Fruit fly (Drosophila melanogaster): ENCODE measurements around the gene CG13024.

CG13024 gene

DNA sequence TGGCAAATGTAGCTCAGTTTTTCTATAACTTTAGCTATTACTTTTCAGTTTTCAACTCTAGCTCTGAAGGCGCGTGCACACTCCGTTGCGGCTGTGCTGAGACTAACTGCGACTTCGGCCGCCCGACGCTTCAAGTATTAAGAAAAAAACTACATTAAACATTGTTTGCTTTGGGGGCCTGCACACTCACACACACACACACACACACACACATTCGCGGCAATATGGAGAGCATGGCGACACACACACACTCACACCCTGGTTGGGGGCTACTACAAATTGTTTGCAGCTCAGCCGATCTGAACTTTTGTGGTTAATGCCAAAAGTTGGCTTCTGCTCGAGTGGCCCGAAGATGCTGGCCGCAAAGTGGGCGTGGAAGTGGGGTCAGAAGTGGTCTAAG lies at the start of gene CG13024:
Gene CG13024 (minus strand): TSS at position 108 of the 400 bp plus-strand sequence.
- no peak for TF ChIP-seq CG7101 (tag; optimal IDR thresholded peaks at IDR 0.05)
- TF ChIP-seq CG14711 (tag; optimal IDR thresholded peaks at IDR 0.05): no peak
- TF ChIP-seq kay (GFP tag; ENCODE audit: borderline replicate concordance): no peak
- no peak for TF ChIP-seq CG12768 (GFP tag; optimal IDR thresholded peaks at IDR 0.05)
- TF ChIP-seq pad (GFP tag; optimal IDR thresholded peaks at IDR 0.05): no peak
- no peak for TF ChIP-seq bab1 (GFP tag; optimal IDR thresholded peaks at IDR 0.05)
- no peak for TF ChIP-seq tj (GFP tag; optimal IDR thresholded peaks at IDR 0.05)
- TF ChIP-seq toe (GFP tag; optimal IDR thresholded peaks at IDR 0.05): no peak
- TF ChIP-seq Mnt (GFP tag; optimal IDR thresholded peaks at IDR 0.05): no peak
- no peak for TF ChIP-seq Crg-1 (GFP tag; optimal IDR thresholded peaks at IDR 0.05)
- TF ChIP-seq cic (GFP tag; optimal IDR thresholded peaks at IDR 0.05): no peak
- no peak for TF ChIP-seq CG11617 (GFP tag; optimal IDR thresholded peaks at IDR 0.05)
- no peak for TF ChIP-seq Hr96 (GFP tag; optimal IDR thresholded peaks at IDR 0.05)
- TF ChIP-seq ovo (GFP tag; optimal IDR thresholded peaks at IDR 0.05): no peak

- TF ChIP-seq Clk (GFP tag; optimal IDR thresholded peaks at IDR 0.05) (no peak), Crg-1 (GFP tag; optimal IDR thresholded peaks at IDR 0.05) (no peak), Hr96 (GFP tag; optimal IDR thresholded peaks at IDR 0.05) (no peak), CG5204 (GFP tag; optimal IDR thresholded peaks at IDR 0.05) (no peak), tj (GFP tag; optimal IDR thresholded peaks at IDR 0.05) (no peak), CG14711 (tag; optimal IDR thresholded peaks at IDR 0.05) (no peak), CG12768 (GFP tag; optimal IDR thresholded peaks at IDR 0.05) (no peak), kay (GFP tag; ENCODE audit: borderline replicate concordance) (no peak), bab1 (GFP tag; optimal IDR thresholded peaks at IDR 0.05) (no peak), toe (GFP tag; optimal IDR thresholded peaks at IDR 0.05) (no peak), cnc (optimal IDR thresholded peaks at IDR 0.05) (no peak), Mnt (GFP tag; optimal IDR thresholded peaks at IDR 0.05) (no peak), CG11617 (GFP tag; optimal IDR thresholded peaks at IDR 0.05) (no peak), pad (GFP tag; optimal IDR thresholded peaks at IDR 0.05) (no peak), CG7101 (tag; optimal IDR thresholded peaks at IDR 0.05) (no peak), CG33017 (tag; optimal IDR thresholded peaks at IDR 0.05) (no peak), CG1620 (GFP tag; optimal IDR thresholded peaks at IDR 0.05) (no peak), ovo (GFP tag; optimal IDR thresholded peaks at IDR 0.05) (no peak), cic (GFP tag; optimal IDR thresholded peaks at IDR 0.05) (no peak)
Measured at dm6 chr3L:16876785-16877468, 48.1 kb upstream of the CG13024 start, which contains the start of gene CG32170. TSS of gene CG32170 (plus strand) at chr3L:16877309.

dm6 chr3L:16875959-16876358 lies 47.1 kb upstream of the CG13024 start:
- TF ChIP-seq cic (GFP tag; optimal IDR thresholded peaks at IDR 0.05) (no peak), CG7101 (tag; optimal IDR thresholded peaks at IDR 0.05) (no peak), kay (GFP tag; ENCODE audit: borderline replicate concordance) (no peak), Mnt (GFP tag; optimal IDR thresholded peaks at IDR 0.05) (no peak), CG14711 (tag; optimal IDR thresholded peaks at IDR 0.05) (no peak), CG7045 (GFP tag; optimal IDR thresholded peaks at IDR 0.05) (no peak), Hr96 (GFP tag; optimal IDR thresholded peaks at IDR 0.05) (no peak), tj (GFP tag; optimal IDR thresholded peaks at IDR 0.05) (no peak), pad (GFP tag; optimal IDR thresholded peaks at IDR 0.05) (no peak), CG5204 (GFP tag; optimal IDR thresholded peaks at IDR 0.05) (no peak), CG12768 (GFP tag; optimal IDR thresholded peaks at IDR 0.05) (no peak), bab1 (GFP tag; optimal IDR thresholded peaks at IDR 0.05) (no peak), CG11617 (GFP tag; optimal IDR thresholded peaks at IDR 0.05) (no peak), Crg-1 (GFP tag; optimal IDR thresholded peaks at IDR 0.05) (no peak), ovo (GFP tag; optimal IDR thresholded peaks at IDR 0.05) (no peak), CG33017 (tag; optimal IDR thresholded peaks at IDR 0.05) (no peak), toe (GFP tag; optimal IDR thresholded peaks at IDR 0.05) (no peak), CG1620 (GFP tag; optimal IDR thresholded peaks at IDR 0.05) (no peak)

DNA sequence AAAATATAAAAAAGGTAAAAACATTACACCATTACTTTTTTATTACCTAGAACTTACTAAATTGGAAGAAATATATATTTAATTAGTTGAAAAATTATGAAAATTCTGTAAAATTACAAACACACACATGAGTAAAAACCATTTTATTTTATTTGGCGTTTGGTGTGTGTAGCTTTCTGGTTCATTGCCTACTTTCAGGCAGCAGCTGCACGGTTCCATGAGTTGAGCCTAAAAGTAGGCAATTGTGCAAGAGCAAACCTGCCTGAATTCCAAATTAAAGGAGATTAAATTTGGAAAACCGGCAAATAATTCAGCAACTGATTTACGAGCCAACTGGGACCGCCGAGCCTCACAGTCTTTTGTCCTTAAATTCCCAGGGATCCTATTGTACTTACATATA lies 46.6 kb upstream of the CG13024 start:
- no peak for TF ChIP-seq CG5204 (GFP tag; optimal IDR thresholded peaks at IDR 0.05)
- no peak for TF ChIP-seq CG11617 (GFP tag; optimal IDR thresholded peaks at IDR 0.05)
- no peak for TF ChIP-seq Clk (GFP tag; optimal IDR thresholded peaks at IDR 0.05)
- TF ChIP-seq CG14711 (tag; optimal IDR thresholded peaks at IDR 0.05): no peak
- no peak for TF ChIP-seq CG7101 (tag; optimal IDR thresholded peaks at IDR 0.05)
- TF ChIP-seq CG12768 (GFP tag; optimal IDR thresholded peaks at IDR 0.05): no peak
- no peak for TF ChIP-seq Crg-1 (GFP tag; optimal IDR thresholded peaks at IDR 0.05)
- TF ChIP-seq pad (GFP tag; optimal IDR thresholded peaks at IDR 0.05): no peak
- TF ChIP-seq CG1620 (GFP tag; optimal IDR thresholded peaks at IDR 0.05): no peak
- no peak for TF ChIP-seq toe (GFP tag; optimal IDR thresholded peaks at IDR 0.05)
- TF ChIP-seq Hr96 (GFP tag; optimal IDR thresholded peaks at IDR 0.05): no peak
- no peak for TF ChIP-seq kay (GFP tag; ENCODE audit: borderline replicate concordance)
- no peak for TF ChIP-seq CG33017 (tag; optimal IDR thresholded peaks at IDR 0.05)
- TF ChIP-seq ovo (GFP tag; optimal IDR thresholded peaks at IDR 0.05): no peak
- TF ChIP-seq Mnt (GFP tag; optimal IDR thresholded peaks at IDR 0.05): no peak
- no peak for TF ChIP-seq tj (GFP tag; optimal IDR thresholded peaks at IDR 0.05)
- TF ChIP-seq cic (GFP tag; optimal IDR thresholded peaks at IDR 0.05): no peak
- TF ChIP-seq CG7045 (GFP tag; optimal IDR thresholded peaks at IDR 0.05): no peak
- no peak for TF ChIP-seq cnc (optimal IDR thresholded peaks at IDR 0.05)

- TF ChIP-seq CG14711 (tag; optimal IDR thresholded peaks at IDR 0.05): no peak
- peak; percentile 81 for TF ChIP-seq kay (GFP tag; ENCODE audit: borderline replicate concordance)
Measured at dm6 chr3L:16873679-16874078, 44.8 kb upstream of the CG13024 start.

DNA sequence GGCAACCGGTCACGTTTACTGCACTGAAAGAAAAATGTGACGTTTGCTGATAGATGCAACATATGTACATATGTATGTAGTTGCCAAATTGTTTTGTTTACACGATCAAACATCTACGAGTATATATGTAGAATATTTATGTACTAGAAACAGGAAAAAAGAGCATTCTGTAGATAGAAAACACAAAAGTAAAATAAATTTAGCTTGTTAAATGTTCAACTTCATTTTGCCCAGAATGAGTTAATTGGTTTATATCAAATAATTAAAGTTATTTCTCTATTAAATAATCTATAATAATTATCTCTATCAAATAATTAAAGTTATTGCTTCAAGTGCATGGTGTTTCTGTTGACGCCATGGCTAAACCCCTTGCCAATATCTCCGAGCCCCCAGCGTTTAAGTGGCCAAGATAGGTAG lies 44.3 kb upstream of the CG13024 start:
- TF ChIP-seq CG11617 (GFP tag; optimal IDR thresholded peaks at IDR 0.05) (no peak), CG33017 (tag; optimal IDR thresholded peaks at IDR 0.05) (no peak), tj (GFP tag; optimal IDR thresholded peaks at IDR 0.05) (no peak)

Data from whole organism, adult.